Worm (Caenorhabditis elegans): ENCODE results near the gene unc-83.
A peak's percentile ranks its signal among the peaks of the same experiment; 100 is the strongest.

Gene unc-83

DNA sequence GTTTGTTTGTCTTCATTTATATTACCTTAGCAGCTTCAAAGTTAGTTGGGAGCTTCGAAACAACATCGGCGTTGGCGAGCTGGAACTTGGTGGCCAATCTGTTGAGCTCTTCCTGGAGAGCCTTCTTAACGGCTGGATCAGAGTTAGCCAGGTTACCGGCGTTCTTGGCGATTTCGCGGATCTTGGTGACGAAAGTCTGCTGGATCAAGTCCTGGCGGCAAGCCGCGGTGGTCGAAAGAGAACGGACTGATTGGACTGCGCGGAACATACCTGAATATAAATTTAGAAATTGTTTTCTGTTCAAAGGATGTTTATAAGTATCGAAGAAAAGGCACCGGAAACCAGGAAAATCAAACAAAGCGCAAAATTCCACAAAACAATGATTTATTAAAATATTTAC, 38.0 kb upstream of the unc-83 start, which contains the start of gene atp-4 (continued):
- no peak for TF ChIP-seq nhr-10 (tag; optimal IDR thresholded peaks at IDR 0.05)
- TF ChIP-seq ctbp-1 (GFP tag; IDR thresholded peaks at IDR 0.05): no peak
- no peak for TF ChIP-seq nhr-11 (tag; optimal IDR thresholded peaks at IDR 0.05)
- no peak for TF ChIP-seq skn-1 (tag; optimal IDR thresholded peaks at IDR 0.05)
- TF ChIP-seq saeg-2 (GFP tag; IDR thresholded peaks at IDR 0.05): no peak
- TF ChIP-seq ZK337.2 (GFP tag; IDR thresholded peaks at IDR 0.05): no peak
- peak; percentile 14; the same call in 1 of the 2 replicates for TF ChIP-seq egl-43 (GFP tag; IDR thresholded peaks at IDR 0.05)
- TF ChIP-seq spr-1 (tag; optimal IDR thresholded peaks at IDR 0.05): no peak
- TF ChIP-seq nhr-102 (tag; optimal IDR thresholded peaks at IDR 0.05): no peak
- no peak for TF ChIP-seq daf-19 (GFP tag; conservative IDR thresholded peaks at IDR 0.05)
- no peak for TF ChIP-seq egl-27 (tag; optimal IDR thresholded peaks at IDR 0.05)
- TF ChIP-seq lin-13 (GFP tag; optimal IDR thresholded peaks at IDR 0.05): no peak
- TF ChIP-seq zip-11 (GFP tag; IDR thresholded peaks at IDR 0.05): no peak
- TF ChIP-seq F44E2.7 (GFP tag; IDR thresholded peaks at IDR 0.05): no peak
- TF ChIP-seq hlh-30 (tag; optimal IDR thresholded peaks at IDR 0.05; ENCODE audit: insufficient read depth): no peak
- no peak for TF ChIP-seq nhr-41 (GFP tag; IDR thresholded peaks at IDR 0.05)
- no peak for TF ChIP-seq nhr-237 (tag; optimal IDR thresholded peaks at IDR 0.05)
- no peak; the same call in 1 of the 2 replicates for TF ChIP-seq zfp-3 (GFP tag; conservative IDR thresholded peaks at IDR 0.05)
- no peak for TF ChIP-seq aha-1 (tag)
- 0 out of 2 replicates have a peak, but pooled peaks have one; percentile 25 for TF ChIP-seq dmd-8 (GFP tag; IDR thresholded peaks at IDR 0.05)
- no peak for TF ChIP-seq fos-1 (tag; optimal IDR thresholded peaks at IDR 0.05)
- no peak for TF ChIP-seq tag-97 (GFP tag; IDR thresholded peaks at IDR 0.05)
- TF ChIP-seq ceh-20 (GFP tag; IDR thresholded peaks at IDR 0.05): no peak
- no peak for TF ChIP-seq aly-2 (tag; optimal IDR thresholded peaks at IDR 0.05)
- TF ChIP-seq ceh-82 (tag; optimal IDR thresholded peaks at IDR 0.05): no peak
- TF ChIP-seq tra-1 (GFP tag; IDR thresholded peaks at IDR 0.05): no peak
- TF ChIP-seq hmg-1.1 (GFP tag; IDR thresholded peaks at IDR 0.05): no peak
- TF ChIP-seq Y48G9A.11 (GFP tag; IDR thresholded peaks at IDR 0.05): peak; percentile 72
- no peak for TF ChIP-seq zfp-2 (tag; optimal IDR thresholded peaks at IDR 0.05)
- no peak for TF ChIP-seq mes-2 (tag; optimal IDR thresholded peaks at IDR 0.05; ENCODE audit: poor library complexity, severe bottlenecking)
- TF ChIP-seq jun-1 (tag; optimal IDR thresholded peaks at IDR 0.05): no peak
- TF ChIP-seq lin-39 (tag; optimal IDR thresholded peaks at IDR 0.05): no peak
- TF ChIP-seq cey-2 (tag; optimal IDR thresholded peaks at IDR 0.05; ENCODE audit: borderline replicate concordance, insufficient read depth): no peak
- TF ChIP-seq F49E8.2 (tag; optimal IDR thresholded peaks at IDR 0.05; ENCODE audit: borderline replicate concordance): no peak
- TF ChIP-seq hif-1 (tag; optimal IDR thresholded peaks at IDR 0.05): no peak
- TF ChIP-seq arid-1 (GFP tag; conservative IDR thresholded peaks at IDR 0.05): no peak
- TF ChIP-seq F26F4.8 (GFP tag; conservative IDR thresholded peaks at IDR 0.05): no peak
- no peak for TF ChIP-seq spr-3 (GFP tag; optimal IDR thresholded peaks at IDR 0.05)
- TF ChIP-seq attf-4 (tag; optimal IDR thresholded peaks at IDR 0.05): no peak
- TF ChIP-seq pqm-1 (tag; optimal IDR thresholded peaks at IDR 0.05): no peak
- TF ChIP-seq snpc-4 (tag; optimal IDR thresholded peaks at IDR 0.05): no peak
- TF ChIP-seq gei-8 (GFP tag; optimal IDR thresholded peaks at IDR 0.05): no peak
- no peak for TF ChIP-seq dmd-6 (GFP tag; IDR thresholded peaks at IDR 0.05)
- no peak for TF ChIP-seq Y75B8A.6 (GFP tag; IDR thresholded peaks at IDR 0.05)
- no peak for TF ChIP-seq ZK546.5 (tag; optimal IDR thresholded peaks at IDR 0.05)
- TF ChIP-seq zag-1 (tag; optimal IDR thresholded peaks at IDR 0.05): no peak
- 0 out of 2 replicates have a peak, but pooled peaks have one; percentile 15 for TF ChIP-seq dmd-9 (GFP tag; IDR thresholded peaks at IDR 0.05)
- TF ChIP-seq sdz-12 (GFP tag; optimal IDR thresholded peaks at IDR 0.05): peak; percentile 51
- TF ChIP-seq vab-7 (GFP tag; IDR thresholded peaks at IDR 0.05): no peak
- TF ChIP-seq nhr-6 (tag; optimal IDR thresholded peaks at IDR 0.05): no peak
- TF ChIP-seq zip-2 (tag; optimal IDR thresholded peaks at IDR 0.05): no peak
- TF ChIP-seq mxl-2 (GFP tag; conservative IDR thresholded peaks at IDR 0.05): no peak
